Fruit fly (Drosophila melanogaster) whole organism, embryonic: ENCODE results near the gene Rai1.

Experiments used
- Abd-B ChIP-seq: fragments of 200-800 bp; sonication (Bioruptor generic); optimal IDR thresholded peaks from 2 replicates; lab custom pipeline; 2018; ENCODE audit warnings: missing biosample characterization, mild to moderate bottlenecking, missing genetic modification characterization, moderate library complexity
- CG10274 ChIP-seq: fragments of 200-800 bp; sonication (Bioruptor generic); optimal IDR thresholded peaks from 3 replicates; lab custom pipeline; 2017; ENCODE audit warnings: missing biosample characterization, mild to moderate bottlenecking, missing genetic modification characterization
- CG10366 ChIP-seq: fragments of 200-800 bp; sonication (Bioruptor generic); IDR thresholded peaks from 2 replicates; pipeline ENCODE4 v1.3.6; 2022; ENCODE audit warnings: missing biosample characterization, missing genetic modification characterization
- CG10543 ChIP-seq: fragments of 200-800 bp; sonication (Bioruptor generic); optimal IDR thresholded peaks from 3 replicates; lab custom pipeline; 2017; ENCODE audit warnings: missing biosample characterization, mild to moderate bottlenecking, missing genetic modification characterization, moderate library complexity
- CG12659 ChIP-seq: fragments of 200-800 bp; sonication (Bioruptor generic); optimal IDR thresholded peaks from 3 replicates; lab custom pipeline; 2017; ENCODE audit warnings: mild to moderate bottlenecking, missing biosample characterization, missing genetic modification reagents, missing genetic modification characterization
- CG13287 ChIP-seq: fragments of 200-800 bp; sonication (Bioruptor generic); IDR thresholded peaks from 2 replicates; pipeline ENCODE4 v1.3.6; 2022; ENCODE audit warnings: missing biosample characterization, missing genetic modification characterization; ENCODE audit not compliant: partially characterized antibody
- CG15073 ChIP-seq: fragments of 200-800 bp; sonication (Bioruptor generic); optimal IDR thresholded peaks from 2 replicates; lab custom pipeline; 2016; ENCODE audit warnings: missing biosample characterization, missing genetic modification characterization
- CG15514 ChIP-seq: fragments of 200-800 bp; sonication (Bioruptor generic); optimal IDR thresholded peaks from 3 replicates; lab custom pipeline; 2017; ENCODE audit warnings: missing biosample characterization, missing genetic modification characterization, mild to moderate bottlenecking, moderate library complexity, missing genetic modification reagents
- CG1647 ChIP-seq: fragments of 200-800 bp; sonication (Bioruptor generic); optimal IDR thresholded peaks from 3 replicates; lab custom pipeline; 2016; ENCODE audit warnings: missing biosample characterization, missing genetic modification characterization
- CG16779 ChIP-seq: fragments of 200-800 bp; sonication (Bioruptor generic); IDR thresholded peaks from 2 replicates; pipeline ENCODE4 v1.3.6; 2022; ENCODE audit warnings: missing biosample characterization, missing genetic modification characterization
- CG16813 ChIP-seq: fragments of 200-800 bp; sonication (Bioruptor generic); IDR thresholded peaks from 3 replicates; pipeline ENCODE4 v1.3.6; 2022; ENCODE audit warnings: missing biosample characterization, missing genetic modification characterization; ENCODE audit not compliant: partially characterized antibody
- CG2202 ChIP-seq: fragments of 200-800 bp; sonication (Bioruptor generic); optimal IDR thresholded peaks from 2 replicates; lab custom pipeline; 2018; ENCODE audit warnings: missing biosample characterization, mild to moderate bottlenecking, missing genetic modification characterization
- CG2712 ChIP-seq: fragments of 200-800 bp; optimal IDR thresholded peaks from 3 replicates; lab custom pipeline; 2019; ENCODE audit warnings: missing biosample characterization, mild to moderate bottlenecking, missing genetic modification characterization, moderate library complexity
- CG30403 ChIP-seq: fragments of 200-800 bp; sonication (Bioruptor generic); optimal IDR thresholded peaks from 3 replicates; lab custom pipeline; 2016; ENCODE audit warnings: missing biosample characterization, missing genetic modification characterization
- CG4404 ChIP-seq: fragments of 200-800 bp; sonication (Bioruptor generic); IDR thresholded peaks from 2 replicates; pipeline ENCODE4 v1.3.6; 2022; ENCODE audit warnings: missing biosample characterization, missing genetic modification characterization
- CG6254 ChIP-seq: fragments of 200-800 bp; sonication (Bioruptor generic); optimal IDR thresholded peaks from 3 replicates; lab custom pipeline; 2017; ENCODE audit warnings: mild to moderate bottlenecking, missing biosample characterization, missing genetic modification reagents, missing genetic modification characterization
- CG6683 ChIP-seq: fragments of 200-800 bp; sonication (Bioruptor generic); optimal IDR thresholded peaks from 2 replicates; lab custom pipeline; 2017; ENCODE audit warnings: missing biosample characterization, mild to moderate bottlenecking, missing genetic modification characterization, missing genetic modification reagents
- CG8478 ChIP-seq: fragments of >200 bp; optimal IDR thresholded peaks from 2 replicates; lab custom pipeline; 2018
- CG9437 ChIP-seq: fragments of 200-800 bp; sonication (Bioruptor generic); optimal IDR thresholded peaks from 2 replicates; lab custom pipeline; 2018; ENCODE audit warnings: missing biosample characterization, mild to moderate bottlenecking, missing genetic modification characterization
- CG9797 ChIP-seq: fragments of 200-800 bp; sonication (Bioruptor generic); optimal IDR thresholded peaks from 3 replicates; lab custom pipeline; 2018; ENCODE audit warnings: missing biosample characterization, mild to moderate bottlenecking, missing genetic modification characterization
- CG9817 ChIP-seq: fragments of 200-800 bp; sonication (Bioruptor generic); optimal IDR thresholded peaks from 2 replicates; lab custom pipeline; 2018; ENCODE audit warnings: missing biosample characterization, mild to moderate bottlenecking, missing genetic modification characterization, moderate library complexity
- HLH3B ChIP-seq: fragments of 200-800 bp; sonication (Bioruptor generic); IDR thresholded peaks from 2 replicates; pipeline ENCODE4 v1.3.6; 2022; ENCODE audit warnings: missing biosample characterization, missing genetic modification characterization
- HmgD ChIP-seq: fragments of 200-800 bp; sonication (Bioruptor generic); optimal IDR thresholded peaks from 3 replicates; lab custom pipeline; 2016; ENCODE audit warnings: missing biosample characterization, missing genetic modification characterization
- Hsf ChIP-seq: fragments of 200-800 bp; sonication (Bioruptor generic); optimal IDR thresholded peaks from 3 replicates; lab custom pipeline; 2016; ENCODE audit warnings: missing biosample characterization, missing genetic modification characterization
- MBD-R2 ChIP-seq: fragments of 200-800 bp; sonication (Bioruptor generic); IDR thresholded peaks from 2 replicates; pipeline ENCODE4 v1.3.6; 2022; ENCODE audit warnings: missing biosample characterization, missing genetic modification characterization
- MTF-1 ChIP-seq: fragments of 200-800 bp; sonication (Bioruptor generic); optimal IDR thresholded peaks from 2 replicates; lab custom pipeline; 2018; ENCODE audit warnings: missing biosample characterization, mild to moderate bottlenecking, missing genetic modification characterization, borderline replicate concordance
- Myb ChIP-seq: fragments of 200-800 bp; sonication (Bioruptor generic); optimal IDR thresholded peaks from 2 replicates; lab custom pipeline; 2016; ENCODE audit warnings: missing biosample characterization, missing genetic modification characterization
- Nf-YA ChIP-seq: fragments of 200-800 bp; sonication (Bioruptor generic); IDR thresholded peaks from 2 replicates; pipeline ENCODE4 v1.3.6; 2022; ENCODE audit warnings: missing biosample characterization, missing genetic modification characterization
- Nf-YB ChIP-seq: fragments of 200-800 bp; sonication (Bioruptor generic); optimal IDR thresholded peaks from 3 replicates; lab custom pipeline; 2019; ENCODE audit warnings: missing biosample characterization, mild to moderate bottlenecking, missing genetic modification characterization, moderate library complexity
- NfI ChIP-seq: fragments of 200-800 bp; sonication (Bioruptor generic); optimal IDR thresholded peaks from 3 replicates; lab custom pipeline; 2018; ENCODE audit warnings: missing biosample characterization, mild to moderate bottlenecking, missing genetic modification characterization, moderate library complexity
- Oli ChIP-seq: fragments of 200-800 bp; sonication (Bioruptor generic); optimal IDR thresholded peaks from 2 replicates; lab custom pipeline; 2018; ENCODE audit warnings: missing biosample characterization, mild to moderate bottlenecking, missing genetic modification characterization, moderate library complexity
- Trl ChIP-seq, 3 experiments: fragments of >200 bp in 2 of 3; fragments of 200-800 bp in 1 of 3; sonication (Bioruptor generic) in 1 of 3; optimal IDR thresholded peaks; 2 replicates in 1 of 3; 3 replicates in 2 of 3; lab custom pipeline; 2016 to 2017; ENCODE audit warnings: missing biosample characterization in 1 of 3, missing genetic modification characterization in 1 of 3
- aop ChIP-seq: fragments of 200-800 bp; sonication (Bioruptor generic); IDR thresholded peaks from 2 replicates; pipeline ENCODE4 v1.3.6; 2022; ENCODE audit warnings: missing biosample characterization, missing genetic modification characterization
- ara ChIP-seq: fragments of 200-800 bp; sonication (Bioruptor generic); IDR thresholded peaks from 2 replicates; pipeline ENCODE4 v1.3.6; 2022; ENCODE audit warnings: missing biosample characterization, missing genetic modification characterization
- ato ChIP-seq: fragments of 200-800 bp; sonication (Bioruptor generic); IDR thresholded peaks from 2 replicates; pipeline ENCODE4 v1.3.6; 2022; ENCODE audit warnings: missing biosample characterization, missing genetic modification characterization; ENCODE audit not compliant: partially characterized antibody
- cad ChIP-seq: fragments of >200 bp; optimal IDR thresholded peaks from 2 replicates; lab custom pipeline; 2017; ENCODE audit warnings: missing biosample characterization, missing genetic modification characterization
- chm ChIP-seq: fragments of 200-800 bp; sonication (Bioruptor generic); IDR thresholded peaks from 2 replicates; pipeline ENCODE4 v1.3.6; 2022; ENCODE audit warnings: missing biosample characterization, missing genetic modification characterization
- dimm ChIP-seq: fragments of 200-800 bp; sonication (Bioruptor generic); IDR thresholded peaks from 2 replicates; pipeline ENCODE4 v1.3.6; 2022; ENCODE audit warnings: missing biosample characterization, missing genetic modification characterization
- ftz-f1 ChIP-seq: fragments of 200-800 bp; sonication (Bioruptor generic); optimal IDR thresholded peaks from 2 replicates; lab custom pipeline; 2016; ENCODE audit warnings: missing biosample characterization, missing genetic modification characterization
- gsb ChIP-seq: fragments of 200-800 bp; sonication (Bioruptor generic); IDR thresholded peaks from 2 replicates; pipeline ENCODE4 v1.3.6; 2022; ENCODE audit warnings: missing biosample characterization, missing genetic modification characterization
- gt ChIP-seq: fragments of 200-800 bp; sonication (Bioruptor generic); IDR thresholded peaks from 2 replicates; pipeline ENCODE4 v1.3.6; 2022; ENCODE audit warnings: missing biosample characterization, missing genetic modification characterization
- hth ChIP-seq: fragments of >200 bp; optimal IDR thresholded peaks from 2 replicates; lab custom pipeline; 2017; ENCODE audit warnings: inconsistent platforms
- nmo ChIP-seq: fragments of 200-800 bp; sonication (Bioruptor generic); optimal IDR thresholded peaks from 2 replicates; lab custom pipeline; 2018; ENCODE audit warnings: missing biosample characterization, mild to moderate bottlenecking, missing genetic modification characterization, moderate library complexity
- pfk ChIP-seq: fragments of 200-800 bp; sonication (Bioruptor generic); optimal IDR thresholded peaks from 2 replicates; lab custom pipeline; 2018; ENCODE audit warnings: missing biosample characterization, mild to moderate bottlenecking, missing genetic modification characterization, moderate library complexity
- pros ChIP-seq: fragments of 200-800 bp; sonication (Bioruptor generic); optimal IDR thresholded peaks from 3 replicates; lab custom pipeline; 2019; ENCODE audit warnings: missing biosample characterization, mild to moderate bottlenecking, missing genetic modification characterization, moderate library complexity
- pum ChIP-seq: fragments of 200-800 bp; sonication (Bioruptor generic); optimal IDR thresholded peaks from 2 replicates; lab custom pipeline; 2016; ENCODE audit warnings: missing biosample characterization, missing genetic modification characterization
- ranshi ChIP-seq: fragments of 200-800 bp; sonication (Bioruptor generic); IDR thresholded peaks from 2 replicates; pipeline ENCODE4 v1.3.6; 2022; ENCODE audit warnings: missing biosample characterization, missing genetic modification characterization
- scrt ChIP-seq: fragments of 200-800 bp; sonication (Bioruptor generic); optimal IDR thresholded peaks from 2 replicates; lab custom pipeline; 2018; ENCODE audit warnings: missing biosample characterization, mild to moderate bottlenecking, missing genetic modification characterization, moderate library complexity
- sens-2 ChIP-seq: fragments of 200-800 bp; sonication (Bioruptor generic); IDR thresholded peaks from 2 replicates; pipeline ENCODE4 v1.3.6; 2022; ENCODE audit warnings: missing biosample characterization, missing genetic modification characterization
- seq ChIP-seq: fragments of 200-800 bp; sonication (Bioruptor generic); IDR thresholded peaks from 2 replicates; pipeline ENCODE4 v1.3.6; 2022; ENCODE audit warnings: missing biosample characterization, missing genetic modification characterization
- toy ChIP-seq: fragments of 200-800 bp; sonication (Bioruptor generic); IDR thresholded peaks from 2 replicates; pipeline ENCODE4 v1.3.6; 2022; ENCODE audit warnings: missing biosample characterization, missing genetic modification characterization
- trh ChIP-seq: fragments of 200-800 bp; sonication (Bioruptor generic); optimal IDR thresholded peaks from 2 replicates; lab custom pipeline; 2016; ENCODE audit warnings: missing biosample characterization, missing genetic modification characterization

Rai1 gene

DNA sequence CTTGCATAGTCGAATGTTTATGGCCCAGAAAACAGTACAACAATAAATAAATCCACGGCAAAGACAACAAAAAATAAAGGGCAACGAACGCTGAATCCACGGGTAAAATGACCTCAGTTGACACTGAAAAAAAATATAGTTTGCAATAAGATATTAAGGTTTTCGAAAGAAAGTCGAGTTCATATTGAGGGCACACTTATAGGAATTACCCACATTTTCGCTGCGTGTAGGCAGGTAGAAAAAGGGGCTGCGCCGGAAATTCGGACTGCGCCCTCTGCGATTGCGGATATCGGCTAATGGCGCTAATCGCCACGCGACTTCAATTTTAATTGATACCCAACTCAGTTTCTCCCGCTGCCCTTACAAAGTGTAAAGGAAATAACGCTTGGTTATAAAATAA is 5.5 kb upstream of the Rai1 start (continued):
- no peak for TF ChIP-seq sens-2 (GFP tag; lab: Robert Waterston, UW)
- no peak for TF ChIP-seq CG6254 (GFP tag; lab: Kevin White, UChicago)
- TF ChIP-seq cad (GFP tag; lab: Kevin White, UChicago), result peak; percentile 42
- no peak for TF ChIP-seq CG12659 (GFP tag; lab: Kevin White, UChicago)
- TF ChIP-seq pros, result no peak
- TF ChIP-seq Hsf (GFP tag; lab: Kevin White, UChicago), result no peak
- no peak for TF ChIP-seq CG4404 (GFP tag; lab: Robert Waterston, UW)
- TF ChIP-seq gt (GFP tag; lab: Robert Waterston, UW), result no peak
- no peak for TF ChIP-seq pfk (GFP tag; lab: Kevin White, UChicago)
- TF ChIP-seq Abd-B (GFP tag; lab: Kevin White, UChicago), result no peak
- TF ChIP-seq CG10543 (GFP tag; lab: Kevin White, UChicago), result no peak
- no peak for TF ChIP-seq Nf-YB (GFP tag; lab: Kevin White, UChicago)
- TF ChIP-seq CG10366 (GFP tag; lab: Robert Waterston, UW), result no peak
- no peak for TF ChIP-seq CG8478 (lab: Kevin White, UChicago)
- no peak for TF ChIP-seq ato (GFP tag; lab: Robert Waterston, UW)
- TF ChIP-seq nmo (GFP tag; lab: Kevin White, UChicago), result no peak
- TF ChIP-seq HLH3B (GFP tag; lab: Robert Waterston, UW), result no peak
- TF ChIP-seq CG9817 (tag; lab: Kevin White, UChicago), result no peak
- TF ChIP-seq CG15073 (GFP tag; lab: Kevin White, UChicago), result no peak
- no peak for TF ChIP-seq gsb (GFP tag; lab: Robert Waterston, UW)
- no peak for TF ChIP-seq CG30403
- TF ChIP-seq CG2202 (tag; lab: Kevin White, UChicago), result no peak
- no peak for TF ChIP-seq CG9797 (GFP tag; lab: Kevin White, UChicago)
- no peak for TF ChIP-seq CG6683 (GFP tag; lab: Kevin White, UChicago)
- no peak for TF ChIP-seq ftz-f1 (GFP tag; lab: Kevin White, UChicago)
- TF ChIP-seq CG10274, result no peak
- TF ChIP-seq hth (lab: Kevin White, UChicago), result no peak
- no peak for TF ChIP-seq Trl (optimal IDR thresholded peaks at IDR 0.05; lab: Kevin White, UChicago)
- no peak for TF ChIP-seq Trl (GFP tag; optimal IDR thresholded peaks at IDR 0.05; lab: Kevin White, UChicago)
- no peak for TF ChIP-seq HmgD (GFP tag; lab: Kevin White, UChicago)
- TF ChIP-seq dimm, result no peak
- TF ChIP-seq CG13287 (GFP tag; lab: Robert Waterston, UW), result no peak
- TF ChIP-seq scrt (GFP tag; lab: Kevin White, UChicago), result no peak
- no peak for TF ChIP-seq NfI
- peak; percentile 5 for TF ChIP-seq Oli
- TF ChIP-seq toy (GFP tag; lab: Robert Waterston, UW), result no peak
- TF ChIP-seq CG9437, result no peak
- TF ChIP-seq CG1647, result no peak
- no peak for TF ChIP-seq CG15514 (GFP tag; lab: Kevin White, UChicago)
- TF ChIP-seq ranshi (GFP tag; lab: Robert Waterston, UW), result no peak
- no peak for TF ChIP-seq aop
- no peak for TF ChIP-seq trh
- no peak for TF ChIP-seq MBD-R2 (GFP tag; lab: Robert Waterston, UW)
- TF ChIP-seq MTF-1, result no peak
- TF ChIP-seq ara, result no peak
- TF ChIP-seq chm (GFP tag; lab: Robert Waterston, UW), result no peak
- TF ChIP-seq pum, result no peak
- TF ChIP-seq CG16813 (GFP tag; lab: Robert Waterston, UW), result no peak
- TF ChIP-seq CG16779 (GFP tag; lab: Robert Waterston, UW), result no peak
- TF ChIP-seq seq (GFP tag; lab: Robert Waterston, UW), result no peak
- TF ChIP-seq Myb (GFP tag; lab: Kevin White, UChicago), result no peak
- TF ChIP-seq CG2712, result no peak
- TF ChIP-seq Nf-YA, result no peak
